Fruit fly (Drosophila melanogaster): Measurements from ENCODE around the gene CG2256.

- TF ChIP-seq usp (GFP tag; optimal IDR thresholded peaks at IDR 0.05): no peak
- TF ChIP-seq psq (optimal IDR thresholded peaks at IDR 0.05): no peak
- TF ChIP-seq Dll (optimal IDR thresholded peaks at IDR 0.05): no peak
- TF ChIP-seq CG8478 (optimal IDR thresholded peaks at IDR 0.05): no peak
Measured at dm6 chrX:8060148-8060920, 26.7 kb downstream of the CG2256 start.

All from whole organism.